Fruit fly (Drosophila melanogaster) whole organism, embryonic: ENCODE measurements around the gene CG31808.
A peak's percentile ranks its signal among the peaks of the same experiment; 100 is the strongest.

ENCODE experiments used
- Atf-2 ChIP-seq: fragments of 200-800 bp; sonication (Bioruptor generic); optimal IDR thresholded peaks from 2 replicates; lab custom pipeline; 2016; ENCODE audit warnings: missing biosample characterization, missing genetic modification characterization
- B-H2 ChIP-seq: fragments of 200-800 bp; sonication (Bioruptor generic); optimal IDR thresholded peaks from 2 replicates; lab custom pipeline; 2018; ENCODE audit warnings: missing biosample characterization, mild to moderate bottlenecking, missing genetic modification characterization
- CG10209 ChIP-seq: fragments of 200-800 bp; sonication (Bioruptor generic); optimal IDR thresholded peaks from 3 replicates; lab custom pipeline; 2017; ENCODE audit warnings: missing biosample characterization, mild to moderate bottlenecking, missing genetic modification characterization, missing genetic modification reagents
- CG10274 ChIP-seq: fragments of 200-800 bp; sonication (Bioruptor generic); optimal IDR thresholded peaks from 3 replicates; lab custom pipeline; 2017; ENCODE audit warnings: missing biosample characterization, mild to moderate bottlenecking, missing genetic modification characterization
- CG11093 ChIP-seq: fragments of 200-800 bp; sonication (Bioruptor generic); IDR thresholded peaks from 3 replicates; pipeline ENCODE4 v1.3.6; 2022; ENCODE audit warnings: missing biosample characterization, missing genetic modification characterization
- CG12299 ChIP-seq: fragments of 200-800 bp; sonication (Bioruptor generic); optimal IDR thresholded peaks from 2 replicates; lab custom pipeline; 2018; ENCODE audit warnings: missing biosample characterization, mild to moderate bottlenecking, missing genetic modification characterization
- CG12744 ChIP-seq: fragments of 200-800 bp; sonication (Bioruptor generic); optimal IDR thresholded peaks from 2 replicates; lab custom pipeline; 2016; ENCODE audit warnings: missing biosample characterization, missing genetic modification characterization
- CG14014 ChIP-seq: fragments of 200-800 bp; sonication (Bioruptor generic); IDR thresholded peaks from 2 replicates; pipeline ENCODE4 v1.3.6; 2022; ENCODE audit warnings: missing biosample characterization, missing genetic modification characterization
- CG14710 ChIP-seq: fragments of 200-800 bp; sonication (Bioruptor generic); optimal IDR thresholded peaks from 3 replicates; lab custom pipeline; 2019; ENCODE audit warnings: missing biosample characterization, mild to moderate bottlenecking, missing genetic modification characterization, moderate library complexity
- CG15269 ChIP-seq: fragments of 200-800 bp; sonication (Bioruptor generic); optimal IDR thresholded peaks from 2 replicates; lab custom pipeline; 2018; ENCODE audit warnings: missing biosample characterization, mild to moderate bottlenecking, missing genetic modification characterization, moderate library complexity
- CG15479 ChIP-seq: fragments of 200-800 bp; sonication (Bioruptor generic); optimal IDR thresholded peaks from 3 replicates; lab custom pipeline; 2019; ENCODE audit warnings: missing biosample characterization, mild to moderate bottlenecking, missing genetic modification characterization, moderate library complexity
- CG18262 ChIP-seq: fragments of 200-800 bp; optimal IDR thresholded peaks from 3 replicates; lab custom pipeline; 2019; ENCODE audit warnings: missing biosample characterization, mild to moderate bottlenecking, missing genetic modification characterization, moderate library complexity
- CG18619 ChIP-seq: fragments of 200-800 bp; sonication (Bioruptor generic); optimal IDR thresholded peaks from 3 replicates; lab custom pipeline; 2017; ENCODE audit warnings: missing biosample characterization, mild to moderate bottlenecking, missing genetic modification characterization
- CG2202 ChIP-seq: fragments of 200-800 bp; sonication (Bioruptor generic); optimal IDR thresholded peaks from 2 replicates; lab custom pipeline; 2018; ENCODE audit warnings: missing biosample characterization, mild to moderate bottlenecking, missing genetic modification characterization
- CG30431 ChIP-seq: fragments of 200-800 bp; sonication (Bioruptor generic); optimal IDR thresholded peaks from 2 replicates; lab custom pipeline; 2017; ENCODE audit warnings: missing biosample characterization, missing genetic modification characterization
- CG4328 ChIP-seq: fragments of 200-800 bp; sonication (Bioruptor generic); optimal IDR thresholded peaks from 3 replicates; lab custom pipeline; 2017; ENCODE audit warnings: missing biosample characterization, missing genetic modification reagents, missing genetic modification characterization
- CG7357 ChIP-seq: fragments of 200-800 bp; sonication (Bioruptor generic); IDR thresholded peaks from 3 replicates; pipeline ENCODE4 v1.3.6; 2022; ENCODE audit warnings: missing biosample characterization, missing genetic modification characterization
- CG7556 ChIP-seq: fragments of 200-800 bp; sonication (Bioruptor generic); optimal IDR thresholded peaks from 2 replicates; lab custom pipeline; 2017; ENCODE audit warnings: missing biosample characterization, mild to moderate bottlenecking, missing genetic modification characterization
- CG8478 ChIP-seq: fragments of >200 bp; optimal IDR thresholded peaks from 2 replicates; lab custom pipeline; 2018
- CG8765 ChIP-seq: fragments of 200-800 bp; sonication (Bioruptor generic); IDR thresholded peaks from 2 replicates; pipeline ENCODE4 v1.3.6; 2022; ENCODE audit warnings: missing biosample characterization, missing genetic modification characterization
- D19B ChIP-seq: fragments of 200-800 bp; sonication (Bioruptor generic); optimal IDR thresholded peaks from 2 replicates; lab custom pipeline; 2017; ENCODE audit warnings: missing biosample characterization, mild to moderate bottlenecking, missing genetic modification characterization
- Drgx ChIP-seq: fragments of 200-800 bp; sonication (Bioruptor generic); IDR thresholded peaks from 2 replicates; pipeline ENCODE4 v1.3.6; 2022; ENCODE audit warnings: missing biosample characterization, missing genetic modification characterization
- HLHmδ ChIP-seq: fragments of 200-800 bp; sonication (Bioruptor generic); optimal IDR thresholded peaks from 2 replicates; lab custom pipeline; 2018; ENCODE audit warnings: missing biosample characterization, mild to moderate bottlenecking, missing genetic modification characterization, moderate library complexity
- Hey ChIP-seq: fragments of 200-800 bp; sonication (Bioruptor generic); optimal IDR thresholded peaks from 3 replicates; lab custom pipeline; 2018; ENCODE audit warnings: missing biosample characterization, mild to moderate bottlenecking, missing genetic modification characterization
- Hr3 ChIP-seq: fragments of 200-800 bp; sonication (Bioruptor generic); optimal IDR thresholded peaks from 3 replicates; lab custom pipeline; 2016; ENCODE audit warnings: missing biosample characterization, missing genetic modification characterization
- Jarid2 ChIP-seq: fragments of 200-800 bp; sonication (Bioruptor generic); optimal IDR thresholded peaks from 3 replicates; lab custom pipeline; 2017; ENCODE audit warnings: mild to moderate bottlenecking, missing biosample characterization, missing genetic modification reagents, missing genetic modification characterization
- Mrtf ChIP-seq: fragments of 200-800 bp; sonication (Bioruptor generic); IDR thresholded peaks from 3 replicates; pipeline ENCODE4 v1.3.6; 2022; ENCODE audit warnings: missing biosample characterization, missing genetic modification characterization
- NC2α ChIP-seq: fragments of 200-800 bp; sonication (Bioruptor generic); optimal IDR thresholded peaks from 2 replicates; lab custom pipeline; 2016; ENCODE audit warnings: missing biosample characterization, missing genetic modification characterization
- Sin3A ChIP-seq: fragments of >200 bp; optimal IDR thresholded peaks from 2 replicates; lab custom pipeline; 2018
- Sry-δ ChIP-seq: fragments of 200-800 bp; sonication (Bioruptor generic); optimal IDR thresholded peaks from 2 replicates; lab custom pipeline; 2016; ENCODE audit warnings: missing biosample characterization, missing genetic modification characterization
- ash1 ChIP-seq: fragments of 200-800 bp; sonication (Bioruptor generic); optimal IDR thresholded peaks from 2 replicates; lab custom pipeline; 2018; ENCODE audit warnings: missing biosample characterization, mild to moderate bottlenecking, missing genetic modification characterization
- bcd ChIP-seq: fragments of 200-800 bp; sonication (Bioruptor generic); optimal IDR thresholded peaks from 2 replicates; lab custom pipeline; 2017; ENCODE audit warnings: missing biosample characterization, mild to moderate bottlenecking, missing genetic modification characterization
- dm ChIP-seq: fragments of 200-800 bp; sonication (Bioruptor generic); optimal IDR thresholded peaks from 3 replicates; lab custom pipeline; 2016; ENCODE audit warnings: missing biosample characterization, missing genetic modification characterization
- dysf ChIP-seq: fragments of 200-800 bp; sonication (Bioruptor generic); IDR thresholded peaks from 3 replicates; pipeline ENCODE4 v1.3.6; 2022; ENCODE audit warnings: missing biosample characterization, missing genetic modification characterization
- fd102C ChIP-seq: fragments of 200-800 bp; sonication (Bioruptor generic); optimal IDR thresholded peaks from 2 replicates; lab custom pipeline; 2018; ENCODE audit warnings: missing biosample characterization, mild to moderate bottlenecking, missing genetic modification characterization, moderate library complexity
- gce ChIP-seq: fragments of 200-800 bp; sonication (Bioruptor generic); IDR thresholded peaks from 3 replicates; pipeline ENCODE4 v1.3.6; 2022; ENCODE audit warnings: missing biosample characterization, missing genetic modification characterization
- kah ChIP-seq: fragments of 200-800 bp; sonication (Bioruptor generic); optimal IDR thresholded peaks from 2 replicates; lab custom pipeline; 2018; ENCODE audit warnings: missing biosample characterization, mild to moderate bottlenecking, missing genetic modification characterization
- ken ChIP-seq: fragments of 200-800 bp; sonication (Bioruptor generic); IDR thresholded peaks from 3 replicates; pipeline ENCODE4 v1.3.6; 2022; ENCODE audit warnings: missing biosample characterization, missing genetic modification characterization
- kni ChIP-seq: fragments of 200-800 bp; sonication (Bioruptor generic); optimal IDR thresholded peaks from 3 replicates; lab custom pipeline; 2017; ENCODE audit warnings: mild to moderate bottlenecking, missing biosample characterization, missing genetic modification reagents, missing genetic modification characterization
- odd ChIP-seq: fragments of 200-800 bp; sonication (Bioruptor generic); optimal IDR thresholded peaks from 2 replicates; lab custom pipeline; 2017; ENCODE audit warnings: missing biosample characterization, mild to moderate bottlenecking, missing genetic modification characterization
- ranshi ChIP-seq: fragments of 200-800 bp; sonication (Bioruptor generic); IDR thresholded peaks from 2 replicates; pipeline ENCODE4 v1.3.6; 2022; ENCODE audit warnings: missing biosample characterization, missing genetic modification characterization
- schlank ChIP-seq: fragments of 200-800 bp; sonication (Bioruptor generic); optimal IDR thresholded peaks from 2 replicates; lab custom pipeline; 2018; ENCODE audit warnings: missing biosample characterization, mild to moderate bottlenecking, missing genetic modification characterization
- slp2 ChIP-seq: fragments of 200-800 bp; sonication (Bioruptor generic); optimal IDR thresholded peaks from 2 replicates; lab custom pipeline; 2016; ENCODE audit warnings: missing biosample characterization, missing genetic modification characterization
- so ChIP-seq: fragments of 200-800 bp; sonication (Bioruptor generic); IDR thresholded peaks from 3 replicates; pipeline ENCODE4 v1.3.6; 2022; ENCODE audit warnings: missing biosample characterization, missing genetic modification characterization
- sr ChIP-seq: fragments of 200-800 bp; sonication (Bioruptor generic); IDR thresholded peaks from 3 replicates; pipeline ENCODE4 v1.3.6; 2022; ENCODE audit warnings: missing biosample characterization, missing genetic modification characterization
- trem ChIP-seq: fragments of 200-800 bp; optimal IDR thresholded peaks from 3 replicates; lab custom pipeline; 2019; ENCODE audit warnings: missing biosample characterization, mild to moderate bottlenecking, missing genetic modification characterization, moderate library complexity
- twi ChIP-seq: fragments of 200-800 bp; optimal IDR thresholded peaks from 2 replicates; lab custom pipeline; 2019; ENCODE audit warnings: missing biosample characterization, mild to moderate bottlenecking, missing genetic modification characterization, moderate library complexity
- unpg ChIP-seq: fragments of 200-800 bp; sonication (Bioruptor generic); optimal IDR thresholded peaks from 3 replicates; lab custom pipeline; 2018; ENCODE audit warnings: missing biosample characterization, mild to moderate bottlenecking, missing genetic modification characterization, moderate library complexity
- zen2 ChIP-seq: fragments of 200-800 bp; sonication (Bioruptor generic); IDR thresholded peaks from 3 replicates; pipeline ENCODE4 v1.3.6; 2022; ENCODE audit warnings: missing biosample characterization, missing genetic modification characterization; ENCODE audit not compliant: partially characterized antibody

The CG31808 gene

dm6 chr2L:16720707-16721700 lies 5.0 kb upstream of the CG31808 start (continued):
- peak; percentile 77 for TF ChIP-seq Hr3 (GFP tag; lab: Kevin White, UChicago)
- TF ChIP-seq dysf (GFP tag; lab: Robert Waterston, UW): peak; percentile 96
- no peak for TF ChIP-seq zen2 (GFP tag; lab: Robert Waterston, UW)
- no peak for TF ChIP-seq B-H2 (GFP tag; lab: Kevin White, UChicago)
- peak; percentile 77 for TF ChIP-seq CG4328
- peak; percentile 65 for TF ChIP-seq ash1 (GFP tag; lab: Kevin White, UChicago)
- TF ChIP-seq Sin3A: no peak
- TF ChIP-seq Jarid2: peak; percentile 79
- TF ChIP-seq CG7556 (GFP tag; lab: Kevin White, UChicago): peak; percentile 91
- peak; percentile 57 for TF ChIP-seq fd102C (GFP tag; lab: Kevin White, UChicago)
- TF ChIP-seq Mrtf (GFP tag; lab: Robert Waterston, UW): peak; percentile 83; the same call in 1 of the 3 replicates
- TF ChIP-seq CG10209 (GFP tag; lab: Kevin White, UChicago): peak; percentile 84
- peak; percentile 84 for TF ChIP-seq CG18619 (GFP tag; lab: Kevin White, UChicago)
- peak; percentile 97 for TF ChIP-seq Drgx (GFP tag; lab: Robert Waterston, UW)
- peak; percentile 93 for TF ChIP-seq CG14710 (tag; lab: Kevin White, UChicago)
- peak; percentile 88 for TF ChIP-seq unpg (GFP tag; lab: Kevin White, UChicago)
- peak; percentile 80 for TF ChIP-seq CG30431 (GFP tag; lab: Kevin White, UChicago)
- TF ChIP-seq CG15269 (tag; lab: Kevin White, UChicago): peak; percentile 93
- peak; percentile 79 for TF ChIP-seq twi (tag; lab: Kevin White, UChicago)
- TF ChIP-seq CG12299 (tag; lab: Kevin White, UChicago): peak; percentile 78
- peak; percentile 81 for TF ChIP-seq Atf-2 (GFP tag; lab: Kevin White, UChicago)
- peak; percentile 94 for TF ChIP-seq CG14014
- peak; percentile 21 for TF ChIP-seq dm (GFP tag; lab: Kevin White, UChicago)
- peak; percentile 92 for TF ChIP-seq gce (GFP tag; lab: Robert Waterston, UW)
- peak; percentile 75 for TF ChIP-seq CG10274
- no peak for TF ChIP-seq CG8478 (lab: Kevin White, UChicago)
- peak; percentile 94 for TF ChIP-seq ken (GFP tag; lab: Robert Waterston, UW)
- TF ChIP-seq slp2 (GFP tag; lab: Kevin White, UChicago): peak; percentile 68
- peak; percentile 67 for TF ChIP-seq D19B (GFP tag; lab: Kevin White, UChicago)
- peak; percentile 91 for TF ChIP-seq CG8765 (GFP tag; lab: Robert Waterston, UW)
- TF ChIP-seq CG15479: no peak
- peak; percentile 91 for TF ChIP-seq trem (tag; lab: Kevin White, UChicago)
- peak; percentile 95 for TF ChIP-seq CG18262 (tag; lab: Kevin White, UChicago)
- no peak for TF ChIP-seq kni (GFP tag; lab: Kevin White, UChicago)
- peak; percentile 93 for TF ChIP-seq CG11093
- TF ChIP-seq odd (GFP tag; lab: Kevin White, UChicago): peak; percentile 80
- TF ChIP-seq bcd (GFP tag; lab: Kevin White, UChicago): peak; percentile 90
- peak; percentile 81; the same call in 2 of the 3 replicates for TF ChIP-seq CG7357 (GFP tag; lab: Robert Waterston, UW)
- peak; percentile 76 for TF ChIP-seq CG12744 (GFP tag; lab: Kevin White, UChicago)
- TF ChIP-seq so (GFP tag; lab: Robert Waterston, UW): peak; percentile 94
- TF ChIP-seq sr (GFP tag; lab: Robert Waterston, UW): peak; percentile 74; the same call in 2 of the 3 replicates
- no peak for TF ChIP-seq HLHmδ
- peak; percentile 47 for TF ChIP-seq CG2202
- TF ChIP-seq Sry-δ (GFP tag; lab: Kevin White, UChicago): peak; percentile 35
- peak; percentile 78 for TF ChIP-seq kah (GFP tag; lab: Kevin White, UChicago)
- peak; percentile 69 for TF ChIP-seq schlank (tag; lab: Kevin White, UChicago)
- TF ChIP-seq Hey (tag; lab: Kevin White, UChicago): no peak
- TF ChIP-seq ranshi (GFP tag; lab: Robert Waterston, UW): peak; percentile 92
- peak; percentile 74 for TF ChIP-seq NC2α (GFP tag; lab: Kevin White, UChicago)
